Worm (Caenorhabditis elegans) whole organism, L3 larva: ENCODE measurements around the gene C25H3.10.

ENCODE experiments used
- fos-1 ChIP-seq: fragments of 150-350 bp; optimal IDR thresholded peaks from 2 replicates; lab custom pipeline; 2014; ENCODE audit warnings: missing biosample characterization, missing genetic modification characterization
- lin-15B ChIP-seq: fragments of 150-350 bp; optimal IDR thresholded peaks from 2 replicates; lab custom pipeline; 2014; ENCODE audit warnings: missing biosample characterization, missing genetic modification characterization
- nhr-237 ChIP-seq: fragments of 150-350 bp; optimal IDR thresholded peaks from 2 replicates; lab custom pipeline; 2014; ENCODE audit warnings: missing biosample characterization, missing genetic modification characterization
- nhr-28 ChIP-seq: fragments of 150-350 bp; optimal IDR thresholded peaks from 2 replicates; lab custom pipeline; 2014; ENCODE audit warnings: missing biosample characterization, missing genetic modification characterization
- pqm-1 ChIP-seq: fragments of 150-350 bp; optimal IDR thresholded peaks from 2 replicates; lab custom pipeline; 2017; ENCODE audit warnings: missing biosample characterization, missing genetic modification characterization, inconsistent platforms
- sea-2 ChIP-seq: fragments of 150-350 bp; sonication (generic microtip); optimal IDR thresholded peaks from 4 replicates; lab custom pipeline; 2014; ENCODE audit warnings: missing biosample characterization, missing genetic modification reagents, missing genetic modification characterization
- unc-62 ChIP-seq: fragments of 150-350 bp; sonication (generic microtip); optimal IDR thresholded peaks from 4 replicates; lab custom pipeline; 2014; ENCODE audit warnings: missing biosample characterization, missing genetic modification reagents, missing genetic modification characterization

ce11 chrII:5680703-5681102 lies 18.1 kb downstream of the C25H3.10 start, which contains the start of gene flp-27:
- TF ChIP-seq sea-2 (GFP tag; lab: Kevin White, UChicago) (no peak), lin-15B (tag; lab: Kevin White, UChicago) (no peak), fos-1 (tag; lab: Kevin White, UChicago) (no peak), nhr-28 (tag; lab: Kevin White, UChicago) (no peak), unc-62 (GFP tag; lab: Kevin White, UChicago) (no peak), nhr-237 (tag; lab: Kevin White, UChicago) (no peak), pqm-1 (tag; lab: Kevin White, UChicago) (no peak)
